Worm (Caenorhabditis elegans) whole organism, L1 larva: ENCODE results near the gene phf-33.
A peak's percentile ranks its signal among the peaks of the same experiment; 100 is the strongest.

Experiments
- C16A3.4 ChIP-seq: fragments of 150-350 bp; optimal IDR thresholded peaks from 2 replicates; lab custom pipeline; 2014; ENCODE audit warnings: missing biosample characterization, missing genetic modification characterization
- C34B4.2 ChIP-seq: sonication (generic microtip); optimal IDR thresholded peaks from 2 replicates; lab custom pipeline; 2017; ENCODE audit warnings: mild to moderate bottlenecking, missing genetic modification characterization, missing compliant biosample characterization
- aha-1 ChIP-seq: fragments of 150-350 bp; optimal IDR thresholded peaks from 2 replicates; lab custom pipeline; 2014; ENCODE audit warnings: missing biosample characterization, missing genetic modification characterization
- ama-1 ChIP-seq: fragments of 150-350 bp; optimal IDR thresholded peaks from 2 replicates; lab custom pipeline; 2014
- ceh-8 ChIP-seq: fragments of 200-800 bp; sonication (Bioruptor generic); optimal IDR thresholded peaks from 2 replicates; lab custom pipeline; 2018; ENCODE audit warnings: mild to moderate bottlenecking, missing genetic modification characterization, moderate library complexity, missing compliant biosample characterization
- ceh-82 ChIP-seq, 3 experiments: fragments of 150-350 bp in 1 of 3; sonication (generic microtip) in 2 of 3; optimal IDR thresholded peaks; 2 replicates each; lab custom pipeline; 2014 to 2017; ENCODE audit warnings: missing biosample characterization in 3 of 3, missing genetic modification characterization in 3 of 3
- ceh-90 ChIP-seq: sonication (generic microtip); optimal IDR thresholded peaks from 2 replicates; lab custom pipeline; 2016; ENCODE audit warnings: missing genetic modification characterization, missing compliant biosample characterization
- dpl-1 ChIP-seq, 3 experiments: fragments of 150-350 bp in 2 of 3; sonication (generic microtip) in 1 of 3; optimal IDR thresholded peaks; 2 replicates each; lab custom pipeline; 2014 to 2017; ENCODE audit warnings: missing biosample characterization in 3 of 3, missing genetic modification characterization in 3 of 3, missing genetic modification reagents in 3 of 3
- dsc-1 ChIP-seq: sonication (generic microtip); optimal IDR thresholded peaks from 2 replicates; lab custom pipeline; 2016; ENCODE audit warnings: mild to moderate bottlenecking, missing genetic modification characterization, missing compliant biosample characterization
- efl-1 ChIP-seq, 4 experiments: fragments of 150-350 bp; optimal IDR thresholded peaks in 3 of 4; peaks in 1 of 4; 1 replicate in 1 of 4; 2 replicates in 3 of 4; lab custom pipeline; 2014; ENCODE audit warnings: missing biosample characterization in 2 of 4, missing genetic modification characterization in 2 of 4, missing genetic modification reagents in 2 of 4
- efl-3 ChIP-seq: fragments of 200-800 bp; sonication (Bioruptor generic); optimal IDR thresholded peaks from 2 replicates; lab custom pipeline; 2018; ENCODE audit warnings: mild to moderate bottlenecking, missing genetic modification characterization, missing compliant biosample characterization
- egl-13 ChIP-seq: sonication (generic microtip); optimal IDR thresholded peaks from 2 replicates; lab custom pipeline; 2016; ENCODE audit warnings: missing genotype, missing genetic modification reagents, missing genetic modification characterization, missing compliant biosample characterization
- egl-27 ChIP-seq, 2 experiments: fragments of 150-350 bp in 1 of 2; sonication (generic microtip); optimal IDR thresholded peaks; 3 replicates each; lab custom pipeline; 2017 to 2018; ENCODE audit warnings: missing biosample characterization in 2 of 2, missing genetic modification characterization in 2 of 2, missing genetic modification reagents in 2 of 2
- elt-2 ChIP-seq: sonication (generic microtip); optimal IDR thresholded peaks from 2 replicates; lab custom pipeline; 2016; ENCODE audit warnings: missing genetic modification characterization, mild to moderate bottlenecking, inconsistent platforms, missing compliant biosample characterization, missing genetic modification reagents
- fkh-10 ChIP-seq: sonication (generic microtip); optimal IDR thresholded peaks from 2 replicates; lab custom pipeline; 2017; ENCODE audit warnings: missing biosample characterization, missing genetic modification reagents, missing genetic modification characterization
- fkh-4 ChIP-seq: sonication (generic microtip); optimal IDR thresholded peaks from 2 replicates; lab custom pipeline; 2016; ENCODE audit warnings: missing compliant biosample characterization, missing genetic modification characterization, borderline replicate concordance
- fkh-8 ChIP-seq: sonication (generic microtip); optimal IDR thresholded peaks from 2 replicates; lab custom pipeline; 2016; ENCODE audit warnings: mild to moderate bottlenecking, missing genetic modification characterization, missing compliant biosample characterization
- grh-1 ChIP-seq: fragments of 200-800 bp; sonication (Bioruptor generic); IDR thresholded peaks from 2 replicates; pipeline ENCODE4 v1.3.6; 2022; ENCODE audit warnings: missing genetic modification reagents, missing genetic modification characterization, missing compliant biosample characterization
- hpl-2 ChIP-seq: fragments of 150-350 bp; optimal IDR thresholded peaks from 2 replicates; lab custom pipeline; 2014; ENCODE audit warnings: missing biosample characterization, missing genetic modification reagents, missing genetic modification characterization
- jun-1 ChIP-seq: fragments of 150-350 bp; optimal IDR thresholded peaks from 2 replicates; lab custom pipeline; 2014; ENCODE audit warnings: missing biosample characterization, missing genetic modification reagents, missing genetic modification characterization
- lin-13 ChIP-seq: fragments of 150-350 bp; optimal IDR thresholded peaks from 2 replicates; lab custom pipeline; 2014; ENCODE audit warnings: missing biosample characterization, missing genetic modification reagents, missing genetic modification characterization
- lin-14 ChIP-seq: fragments of 200-800 bp; sonication (Bioruptor generic); optimal IDR thresholded peaks from 2 replicates; lab custom pipeline; 2018; ENCODE audit warnings: mild to moderate bottlenecking, missing genetic modification characterization, moderate library complexity, missing compliant biosample characterization
- lin-15B ChIP-seq: fragments of 150-350 bp; sonication (generic microtip); optimal IDR thresholded peaks from 3 replicates; lab custom pipeline; 2014; ENCODE audit warnings: missing biosample characterization, missing genetic modification characterization
- lin-35 ChIP-seq, 2 experiments: fragments of 150-350 bp; optimal IDR thresholded peaks; 2 replicates each; lab custom pipeline; 2014; ENCODE audit warnings: missing biosample characterization in 2 of 2, missing genetic modification characterization in 2 of 2, missing genetic modification reagents in 2 of 2
- lin-39 ChIP-seq: fragments of 150-350 bp; optimal IDR thresholded peaks from 2 replicates; lab custom pipeline; 2014; ENCODE audit warnings: missing biosample characterization, missing genetic modification reagents, missing genetic modification characterization
- lsy-2 ChIP-seq, 2 experiments: fragments of 150-350 bp; optimal IDR thresholded peaks; 2 replicates each; lab custom pipeline; 2014; ENCODE audit warnings: missing biosample characterization in 2 of 2, missing genetic modification characterization in 2 of 2
- mab-9 ChIP-seq: fragments of 200-800 bp; sonication (Bioruptor generic); IDR thresholded peaks from 2 replicates; pipeline ENCODE4 v1.3.6; 2022; ENCODE audit warnings: missing genetic modification reagents, missing genetic modification characterization, missing compliant biosample characterization
- mdl-1 ChIP-seq, 2 experiments: fragments of 150-350 bp; optimal IDR thresholded peaks; 2 replicates each; lab custom pipeline; 2014 to 2017; ENCODE audit warnings: missing biosample characterization in 2 of 2, missing genetic modification characterization in 2 of 2, inconsistent platforms in 1 of 2
- mef-2 ChIP-seq: fragments of 150-350 bp; optimal IDR thresholded peaks from 2 replicates; lab custom pipeline; 2014; ENCODE audit warnings: missing biosample characterization, missing genetic modification characterization
- mep-1 ChIP-seq: fragments of 150-350 bp; optimal IDR thresholded peaks from 2 replicates; lab custom pipeline; 2014; ENCODE audit warnings: missing biosample characterization, missing genetic modification characterization
- nhr-11 ChIP-seq: fragments of 150-350 bp; optimal IDR thresholded peaks from 2 replicates; lab custom pipeline; 2014; ENCODE audit warnings: missing biosample characterization, missing genetic modification characterization
- nhr-19 ChIP-seq: fragments of 200-800 bp; sonication (Bioruptor generic); conservative IDR thresholded peaks from 2 replicates; pipeline ENCODE4 v1.3.6; 2022; ENCODE audit warnings: missing genetic modification characterization, missing compliant biosample characterization
- nhr-20 ChIP-seq: sonication (generic microtip); optimal IDR thresholded peaks from 2 replicates; lab custom pipeline; 2016; ENCODE audit warnings: mild to moderate bottlenecking, missing genetic modification characterization, missing compliant biosample characterization
- nhr-237 ChIP-seq: fragments of 150-350 bp; optimal IDR thresholded peaks from 2 replicates; lab custom pipeline; 2014; ENCODE audit warnings: missing biosample characterization, missing genetic modification characterization
- nhr-47 ChIP-seq: sonication (generic microtip); optimal IDR thresholded peaks from 2 replicates; lab custom pipeline; 2016; ENCODE audit warnings: mild to moderate bottlenecking, missing genetic modification characterization, moderate library complexity, missing compliant biosample characterization
- nhr-84 ChIP-seq: sonication (generic microtip); optimal IDR thresholded peaks from 2 replicates; lab custom pipeline; 2017; ENCODE audit warnings: missing biosample characterization, missing genetic modification characterization
- nhr-85 ChIP-seq: sonication (generic microtip); peaks from one replicate; lab custom pipeline; 2016; ENCODE audit warnings: missing genetic modification characterization, inconsistent platforms, missing compliant biosample characterization
- nhr-90 ChIP-seq: sonication (generic microtip); optimal IDR thresholded peaks from 2 replicates; lab custom pipeline; 2016; ENCODE audit warnings: mild to moderate bottlenecking, missing genetic modification characterization, missing compliant biosample characterization; ENCODE audit not compliant: poor library complexity
- pag-3 ChIP-seq: sonication (generic microtip); optimal IDR thresholded peaks from 2 replicates; lab custom pipeline; 2017; ENCODE audit warnings: missing genetic modification characterization, mild to moderate bottlenecking, missing compliant biosample characterization, antibody characterized with exemption, borderline replicate concordance; ENCODE audit not compliant: insufficient read depth
- pqm-1 ChIP-seq: sonication (generic microtip); optimal IDR thresholded peaks from 3 replicates; lab custom pipeline; 2017; ENCODE audit warnings: missing biosample characterization, missing genetic modification characterization
- rnt-1 ChIP-seq: sonication (generic microtip); optimal IDR thresholded peaks from 2 replicates; lab custom pipeline; 2016; ENCODE audit warnings: mild to moderate bottlenecking, missing genetic modification characterization, moderate library complexity, missing compliant biosample characterization
- skn-1 ChIP-seq: fragments of 150-350 bp; optimal IDR thresholded peaks from 2 replicates; lab custom pipeline; 2014; ENCODE audit warnings: missing biosample characterization, missing genetic modification characterization
- snu-23 ChIP-seq: sonication (generic microtip); optimal IDR thresholded peaks from 2 replicates; lab custom pipeline; 2016; ENCODE audit warnings: missing genetic modification characterization, missing compliant biosample characterization
- sup-37 ChIP-seq: fragments of 200-800 bp; sonication (Bioruptor generic); optimal IDR thresholded peaks from 2 replicates; lab custom pipeline; 2018; ENCODE audit warnings: mild to moderate bottlenecking, missing genetic modification characterization, missing compliant biosample characterization
- swsn-7 ChIP-seq: sonication (generic microtip); optimal IDR thresholded peaks from 2 replicates; lab custom pipeline; 2016; ENCODE audit warnings: missing genetic modification characterization, missing compliant biosample characterization
- tbx-2 ChIP-seq: sonication (generic microtip); optimal IDR thresholded peaks from 2 replicates; lab custom pipeline; 2016; ENCODE audit warnings: missing genetic modification characterization, missing compliant biosample characterization
- tlp-1 ChIP-seq: fragments of 150-350 bp; optimal IDR thresholded peaks from 2 replicates; lab custom pipeline; 2014; ENCODE audit warnings: missing biosample characterization, missing genetic modification characterization
- unc-130 ChIP-seq: fragments of 150-350 bp; optimal IDR thresholded peaks from 2 replicates; lab custom pipeline; 2017; ENCODE audit warnings: missing biosample characterization, missing genetic modification characterization, inconsistent platforms
- unc-62 ChIP-seq: fragments of 150-350 bp; optimal IDR thresholded peaks from 2 replicates; lab custom pipeline; 2014; ENCODE audit warnings: missing biosample characterization, missing genetic modification reagents, missing genetic modification characterization
- vab-15 ChIP-seq: sonication (generic microtip); optimal IDR thresholded peaks from 2 replicates; lab custom pipeline; 2017; ENCODE audit warnings: missing genotype, mild to moderate bottlenecking, missing genetic modification characterization, missing compliant biosample characterization
- zip-4 ChIP-seq: fragments of 200-800 bp; sonication (Bioruptor generic); optimal IDR thresholded peaks from 2 replicates; lab custom pipeline; 2018; ENCODE audit warnings: mild to moderate bottlenecking, missing genetic modification characterization, moderate library complexity, missing compliant biosample characterization
- ztf-11 ChIP-seq, 2 experiments: sonication (generic microtip); optimal IDR thresholded peaks; 2 replicates each; lab custom pipeline; 2016 to 2017; ENCODE audit warnings: missing genetic modification characterization in 2 of 2, missing biosample characterization in 1 of 2, missing compliant biosample characterization in 1 of 2

phf-33 gene

ce11 chrX:13250163-13250562, 28.6 kb downstream of the phf-33 start (continued):
- TF ChIP-seq nhr-11 (tag; lab: Kevin White, UChicago): no peak
- peak; percentile 53 for TF ChIP-seq C16A3.4 (tag; lab: Kevin White, UChicago)
- peak in 1 of 2 experiments; percentile 64 for TF ChIP-seq lin-35 (GFP tag; optimal IDR thresholded peaks at IDR 0.05; lab: Kevin White, UChicago)
- no peak for TF ChIP-seq sup-37
- no peak for TF ChIP-seq zip-4 (GFP tag; lab: Kevin White, UChicago)
- peak; percentile 64 for TF ChIP-seq nhr-90 (tag; lab: Kevin White, UChicago)
- no peak for TF ChIP-seq dsc-1 (tag; lab: Kevin White, UChicago)
- no peak for TF ChIP-seq fkh-4 (tag; lab: Kevin White, UChicago)
- peak; percentile 95 for TF ChIP-seq nhr-85 (tag; lab: Kevin White, UChicago)
- no peak for TF ChIP-seq pag-3 (tag; lab: Kevin White, UChicago)
- TF ChIP-seq mdl-1 (tag; optimal IDR thresholded peaks at IDR 0.05; lab: Kevin White, UChicago): peak in 1 of 2 experiments; percentile 91
- TF ChIP-seq lsy-2 (tag; optimal IDR thresholded peaks at IDR 0.05; lab: Kevin White, UChicago): peak in 1 of 2 experiments; percentile 30
- peak; percentile 23 for TF ChIP-seq rnt-1
- peak in 1 of 3 experiments; percentile 6 for TF ChIP-seq ceh-82 (tag; optimal IDR thresholded peaks at IDR 0.05; lab: Kevin White, UChicago)
- no peak for TF ChIP-seq jun-1 (tag; lab: Kevin White, UChicago)
- 0 out of 2 replicates have a peak, but pooled peaks have one; percentile 7 for TF ChIP-seq grh-1
- TF ChIP-seq lin-14 (GFP tag; lab: Kevin White, UChicago): peak; percentile 85
- no peak for TF ChIP-seq fkh-8
- TF ChIP-seq hpl-2 (GFP tag; lab: Kevin White, UChicago): no peak
- no peak for TF ChIP-seq pqm-1
- no peak for TF ChIP-seq ceh-90 (tag; lab: Kevin White, UChicago)
- TF ChIP-seq dpl-1 (GFP tag; optimal IDR thresholded peaks at IDR 0.05; lab: Kevin White, UChicago): peak in 1 of 3 experiments; percentile 7
- no peak for TF ChIP-seq skn-1 (tag; lab: Kevin White, UChicago)
- no peak for TF ChIP-seq fkh-10 (GFP tag; lab: Kevin White, UChicago)
- TF ChIP-seq efl-1 (optimal IDR thresholded peaks at IDR 0.05; lab: Kevin White, UChicago): no peak
- TF ChIP-seq efl-1 (GFP tag; optimal IDR thresholded peaks at IDR 0.05 in 1 of 2; lab: Kevin White, UChicago): no peak
- no peak for TF ChIP-seq nhr-47 (tag; lab: Kevin White, UChicago)
- peak; percentile 63 for TF ChIP-seq unc-130 (tag; lab: Kevin White, UChicago)
- no peak for TF ChIP-seq lin-39
- no peak for TF ChIP-seq egl-13
- TF ChIP-seq egl-27 (tag; optimal IDR thresholded peaks at IDR 0.05; lab: Kevin White, UChicago): peak; percentile 27 to 33
- TF ChIP-seq swsn-7 (tag; lab: Kevin White, UChicago): peak; percentile 25
- TF ChIP-seq nhr-20: peak; percentile 89
- no peak for TF ChIP-seq ama-1 (lab: Kevin White, UChicago)
- no peak for TF ChIP-seq lin-13
- TF ChIP-seq ztf-11 (tag; optimal IDR thresholded peaks at IDR 0.05; lab: Kevin White, UChicago): no peak
- TF ChIP-seq aha-1 (tag; lab: Kevin White, UChicago): no peak
- no peak for TF ChIP-seq tlp-1 (tag; lab: Kevin White, UChicago)
- TF ChIP-seq elt-2: peak; percentile 76
- TF ChIP-seq unc-62 (GFP tag; lab: Kevin White, UChicago): no peak
- TF ChIP-seq efl-3: no peak
- peak; percentile 75 for TF ChIP-seq snu-23 (GFP tag; lab: Kevin White, UChicago)
- peak; percentile 29; the same call in 1 of the 2 replicates for TF ChIP-seq nhr-19 (GFP tag; lab: Robert Waterston, UW)
- TF ChIP-seq mab-9 (GFP tag; lab: Robert Waterston, UW): no peak
- no peak for TF ChIP-seq lin-15B (tag; lab: Kevin White, UChicago)
- TF ChIP-seq nhr-237 (tag; lab: Kevin White, UChicago): no peak
- no peak for TF ChIP-seq ceh-8 (GFP tag; lab: Kevin White, UChicago)
- no peak for TF ChIP-seq C34B4.2
- TF ChIP-seq tbx-2 (tag; lab: Kevin White, UChicago): peak; percentile 58
- TF ChIP-seq vab-15 (tag; lab: Kevin White, UChicago): no peak
- TF ChIP-seq mef-2 (tag; lab: Kevin White, UChicago): no peak
- no peak for TF ChIP-seq mep-1 (tag; lab: Kevin White, UChicago)
- TF ChIP-seq nhr-84 (tag; lab: Kevin White, UChicago): no peak
